Worm (Caenorhabditis elegans) whole organism, L2 larva: Measurements from ENCODE around the gene col-98.

Experiments
- alr-1 ChIP-seq: fragments of 150-350 bp; optimal IDR thresholded peaks from 2 replicates; lab custom pipeline; 2014; ENCODE audit warnings: missing biosample characterization, missing genetic modification characterization
- elt-1 ChIP-seq: fragments of 150-350 bp; optimal IDR thresholded peaks from 2 replicates; lab custom pipeline; 2014; ENCODE audit warnings: missing biosample characterization, missing genetic modification characterization
- lsy-2 ChIP-seq, 2 experiments: fragments of 150-350 bp in 1 of 2; sonication (generic microtip) in 1 of 2; optimal IDR thresholded peaks; 2 replicates each; lab custom pipeline; 2014 to 2017; ENCODE audit warnings: missing biosample characterization in 2 of 2, missing genetic modification characterization in 2 of 2
- nhr-237 ChIP-seq: fragments of 150-350 bp; optimal IDR thresholded peaks from 2 replicates; lab custom pipeline; 2014; ENCODE audit warnings: missing biosample characterization, missing genetic modification characterization
- nhr-77 ChIP-seq: fragments of 150-350 bp; optimal IDR thresholded peaks from 2 replicates; lab custom pipeline; 2014; ENCODE audit warnings: missing biosample characterization, missing genetic modification characterization
- peb-1 ChIP-seq: fragments of 150-350 bp; optimal IDR thresholded peaks from 2 replicates; lab custom pipeline; 2014; ENCODE audit warnings: missing biosample characterization, missing genetic modification characterization
- sem-4 ChIP-seq: fragments of 150-350 bp; optimal IDR thresholded peaks from 2 replicates; lab custom pipeline; 2014; ENCODE audit warnings: missing biosample characterization, missing genetic modification reagents, missing genetic modification characterization
- unc-55 ChIP-seq: fragments of 150-350 bp; sonication (generic microtip); optimal IDR thresholded peaks from 3 replicates; lab custom pipeline; 2014; ENCODE audit warnings: missing biosample characterization, missing genetic modification reagents, missing genetic modification characterization
- zag-1 ChIP-seq: fragments of 150-350 bp; optimal IDR thresholded peaks from 2 replicates; lab custom pipeline; 2014; ENCODE audit warnings: missing biosample characterization, missing genetic modification characterization
- ztf-11 ChIP-seq: sonication (generic microtip); optimal IDR thresholded peaks from 2 replicates; lab custom pipeline; 2017; ENCODE audit warnings: missing biosample characterization, missing genetic modification characterization

- TF ChIP-seq nhr-237 (tag; lab: Kevin White, UChicago) (peak; percentile 35), alr-1 (tag; lab: Kevin White, UChicago) (no peak), ztf-11 (tag; lab: Kevin White, UChicago) (no peak), lsy-2 (tag; optimal IDR thresholded peaks at IDR 0.05; lab: Kevin White, UChicago) (peak; percentile 99 to 100), sem-4 (tag; lab: Kevin White, UChicago) (peak; percentile 97), unc-55 (peak; percentile 91), nhr-77 (tag; lab: Kevin White, UChicago) (no peak), zag-1 (tag; lab: Kevin White, UChicago) (peak; percentile 76), peb-1 (tag; lab: Kevin White, UChicago) (no peak), elt-1 (tag; lab: Kevin White, UChicago) (no peak)
Measured at ce11 chrIII:12978473-12979174, 40.2 kb upstream of the col-98 start, which contains the start of the genes ubq-2 and frg-1.
